Worm (Caenorhabditis elegans): Measurements from ENCODE around the gene T14G12.12.

Gene T14G12.12

DNA sequence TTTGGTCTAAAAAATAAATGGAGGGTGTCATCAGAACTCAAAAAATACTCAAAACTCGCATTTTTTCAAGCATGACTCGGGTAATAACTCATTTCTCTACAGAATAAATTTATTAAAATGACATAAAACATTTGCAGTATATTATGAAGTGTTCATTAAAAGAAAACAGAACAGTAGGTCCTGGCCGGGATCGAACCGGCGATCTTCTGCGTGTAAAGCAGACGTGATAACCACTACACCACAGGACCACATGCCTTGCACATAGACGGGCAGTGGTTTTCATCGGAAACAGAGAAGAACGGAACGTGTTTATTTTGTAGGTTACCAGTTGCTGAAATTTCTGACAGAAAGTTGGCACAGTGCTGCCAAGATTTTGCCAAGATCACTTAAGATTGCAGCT is 35.1 kb upstream of the T14G12.12 start:
- TF ChIP-seq ces-1 (GFP tag; optimal IDR thresholded peaks at IDR 0.05) (no peak), nhr-12 (tag; optimal IDR thresholded peaks at IDR 0.05) (no peak), mep-1 (tag; optimal IDR thresholded peaks at IDR 0.05) (no peak), M03D4.4 (tag; optimal IDR thresholded peaks at IDR 0.05) (no peak)

- TF ChIP-seq nhr-28 (tag; optimal IDR thresholded peaks at IDR 0.05) (no peak), nhr-12 (tag; optimal IDR thresholded peaks at IDR 0.05) (no peak), cnd-1 (tag; optimal IDR thresholded peaks at IDR 0.05) (no peak), unc-39 (tag; optimal IDR thresholded peaks at IDR 0.05) (no peak), snpc-4 (tag; optimal IDR thresholded peaks at IDR 0.05) (no peak), unc-62 (GFP tag; optimal IDR thresholded peaks at IDR 0.05) (no peak)
Observed at ce11 chrX:3792715-3793114, 34.4 kb upstream of the T14G12.12 start, which contains the start of gene idpp-5. TSS of gene idpp-5 (minus strand) at chrX:3792815.

- TF ChIP-seq sem-2 (GFP tag; optimal IDR thresholded peaks at IDR 0.05): no peak
Observed at ce11 chrX:3791098-3791497, 32.8 kb upstream of the T14G12.12 start.

DNA sequence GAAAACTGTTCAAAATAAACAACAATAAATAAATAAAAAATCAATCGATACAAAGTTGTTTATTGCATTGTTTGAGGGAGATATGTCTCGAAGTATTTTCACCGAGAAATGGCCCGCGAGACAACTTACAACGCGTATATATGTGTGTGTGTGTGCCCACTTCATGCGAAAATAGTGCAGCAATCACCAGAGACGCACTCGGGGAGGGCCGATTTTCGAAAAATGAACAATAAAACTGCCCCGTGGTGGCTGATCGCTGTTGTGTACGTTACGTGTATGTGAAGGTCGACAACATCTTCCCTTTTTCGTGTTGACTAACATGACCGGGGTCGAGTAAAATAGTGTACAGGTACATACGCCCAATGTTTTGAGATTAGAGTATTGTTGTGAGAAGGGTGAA is 30.2 kb upstream of the T14G12.12 start:
- TF ChIP-seq sem-2 (GFP tag; optimal IDR thresholded peaks at IDR 0.05) (no peak), elt-1 (tag; optimal IDR thresholded peaks at IDR 0.05; ENCODE audit: borderline replicate concordance, insufficient read depth) (no peak), nhr-237 (tag; optimal IDR thresholded peaks at IDR 0.05) (peak; percentile 13)

- TF ChIP-seq elt-3 (tag; optimal IDR thresholded peaks at IDR 0.05) (no peak), nhr-2 (tag; optimal IDR thresholded peaks at IDR 0.05) (peak; percentile 60), ceh-83 (GFP tag; optimal IDR thresholded peaks at IDR 0.05) (no peak), lin-13 (tag; optimal IDR thresholded peaks at IDR 0.05) (no peak), ceh-39 (tag; optimal IDR thresholded peaks at IDR 0.05) (no peak), lsy-2 (tag; optimal IDR thresholded peaks at IDR 0.05) (no peak), sptf-1 (tag; optimal IDR thresholded peaks at IDR 0.05) (peak; percentile 41), elt-1 (tag; optimal IDR thresholded peaks at IDR 0.05; ENCODE audit: borderline replicate concordance, insufficient read depth) (no peak), unc-120 (tag; optimal IDR thresholded peaks at IDR 0.05; ENCODE audit: poor library complexity, severe bottlenecking) (peak; percentile 49), ham-2 (GFP tag; optimal IDR thresholded peaks at IDR 0.05) (peak; percentile 1), hlh-1 (tag; optimal IDR thresholded peaks at IDR 0.05) (peak; percentile 8), flh-1 (GFP tag; optimal IDR thresholded peaks at IDR 0.05) (no peak), unc-39 (tag; optimal IDR thresholded peaks at IDR 0.05) (no peak), unc-62 (GFP tag; optimal IDR thresholded peaks at IDR 0.05) (peak; percentile 69)
Observed at ce11 chrX:3787431-3788076, 29.3 kb upstream of the T14G12.12 start, which contains the start of gene pmpl-1. TSS of gene pmpl-1 (plus strand) at chrX:3788026.

- TF ChIP-seq hlh-1 (tag; optimal IDR thresholded peaks at IDR 0.05) (peak; percentile 4), blmp-1 (tag; optimal IDR thresholded peaks at IDR 0.05) (no peak), zip-8 (tag; optimal IDR thresholded peaks at IDR 0.05) (no peak), sem-2 (GFP tag; optimal IDR thresholded peaks at IDR 0.05) (no peak), flh-1 (GFP tag; optimal IDR thresholded peaks at IDR 0.05) (no peak), snpc-4 (tag; optimal IDR thresholded peaks at IDR 0.05) (no peak), mep-1 (tag; optimal IDR thresholded peaks at IDR 0.05) (no peak)
Observed at ce11 chrX:3785111-3785808, 27.0 kb upstream of the T14G12.12 start.

DNA sequence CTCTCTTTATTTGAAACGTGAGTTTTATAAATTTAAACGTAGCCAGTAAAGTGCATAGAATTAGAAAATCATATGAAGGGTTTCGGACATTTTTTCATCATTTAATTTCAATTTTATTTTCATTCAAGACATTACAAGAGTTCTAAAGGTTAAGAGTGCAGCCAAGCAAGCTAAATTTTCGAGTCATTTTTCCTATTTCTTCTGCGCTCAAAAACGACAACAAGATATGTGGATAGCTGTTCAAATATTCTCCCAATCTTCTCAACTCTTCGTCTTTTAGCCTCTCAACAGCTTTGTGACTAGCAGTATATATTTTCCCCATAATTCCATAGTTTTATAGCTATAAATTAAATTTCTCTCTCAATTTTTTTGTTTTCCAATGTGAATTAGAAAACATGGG is 25.4 kb upstream of the T14G12.12 start:
- TF ChIP-seq blmp-1 (tag; optimal IDR thresholded peaks at IDR 0.05) (no peak), ceh-83 (GFP tag; optimal IDR thresholded peaks at IDR 0.05) (no peak), mab-5 (tag; optimal IDR thresholded peaks at IDR 0.05) (no peak), flh-1 (GFP tag; optimal IDR thresholded peaks at IDR 0.05) (no peak), mep-1 (tag; optimal IDR thresholded peaks at IDR 0.05) (no peak), lin-32 (GFP tag; optimal IDR thresholded peaks at IDR 0.05) (no peak), lsy-2 (tag; optimal IDR thresholded peaks at IDR 0.05) (no peak), snpc-4 (tag; optimal IDR thresholded peaks at IDR 0.05) (no peak), elt-1 (tag; optimal IDR thresholded peaks at IDR 0.05; ENCODE audit: borderline replicate concordance, insufficient read depth) (no peak), ztf-11 (tag; optimal IDR thresholded peaks at IDR 0.05) (no peak), nhr-28 (tag; optimal IDR thresholded peaks at IDR 0.05) (no peak), cnd-1 (tag; optimal IDR thresholded peaks at IDR 0.05) (no peak), mls-2 (tag; optimal IDR thresholded peaks at IDR 0.05) (no peak)
